Fruit fly (Drosophila melanogaster) whole organism, embryonic: ENCODE data around the gene CG15767.

Source experiments
- C15 ChIP-seq: fragments of 200-800 bp; sonication (Bioruptor generic); IDR thresholded peaks from 3 replicates; pipeline ENCODE4 v1.3.6; 2022; ENCODE audit warnings: missing biosample characterization, missing genetic modification characterization
- CG1024 ChIP-seq: fragments of 200-800 bp; sonication (Bioruptor generic); IDR thresholded peaks from 2 replicates; pipeline ENCODE4 v1.3.6; 2022; ENCODE audit warnings: missing biosample characterization, missing genetic modification characterization
- CG10267 ChIP-seq: fragments of 200-800 bp; sonication (Bioruptor generic); optimal IDR thresholded peaks from 2 replicates; lab custom pipeline; 2018; ENCODE audit warnings: missing biosample characterization, mild to moderate bottlenecking, missing genetic modification characterization, moderate library complexity
- CG10321 ChIP-seq: fragments of 200-800 bp; sonication (Bioruptor generic); IDR thresholded peaks from 2 replicates; pipeline ENCODE4 v1.3.6; 2022; ENCODE audit warnings: missing biosample characterization, missing genetic modification characterization
- CG10366 ChIP-seq: fragments of 200-800 bp; sonication (Bioruptor generic); IDR thresholded peaks from 2 replicates; pipeline ENCODE4 v1.3.6; 2022; ENCODE audit warnings: missing biosample characterization, missing genetic modification characterization
- CG12104 ChIP-seq: fragments of 200-800 bp; sonication (Bioruptor generic); optimal IDR thresholded peaks from 3 replicates; lab custom pipeline; 2016; ENCODE audit warnings: missing biosample characterization, missing genetic modification characterization
- CG12942 ChIP-seq: fragments of 200-800 bp; sonication (Bioruptor generic); optimal IDR thresholded peaks from 3 replicates; lab custom pipeline; 2016; ENCODE audit warnings: missing biosample characterization, missing genetic modification characterization
- CG14014 ChIP-seq: fragments of 200-800 bp; sonication (Bioruptor generic); IDR thresholded peaks from 2 replicates; pipeline ENCODE4 v1.3.6; 2022; ENCODE audit warnings: missing biosample characterization, missing genetic modification characterization
- CG14441 ChIP-seq: fragments of 200-800 bp; sonication (Bioruptor generic); IDR thresholded peaks from 2 replicates; pipeline ENCODE4 v1.3.6; 2022; ENCODE audit warnings: missing biosample characterization, missing genetic modification characterization
- CG15601 ChIP-seq: fragments of 200-800 bp; sonication (Bioruptor generic); optimal IDR thresholded peaks from 3 replicates; lab custom pipeline; 2019; ENCODE audit warnings: missing biosample characterization, mild to moderate bottlenecking, missing genetic modification characterization, moderate library complexity
- CG2116 ChIP-seq: fragments of 200-800 bp; sonication (Bioruptor generic); optimal IDR thresholded peaks from 3 replicates; lab custom pipeline; 2018; ENCODE audit warnings: missing biosample characterization, mild to moderate bottlenecking, missing genetic modification characterization
- CG2202 ChIP-seq: fragments of 200-800 bp; sonication (Bioruptor generic); optimal IDR thresholded peaks from 2 replicates; lab custom pipeline; 2018; ENCODE audit warnings: missing biosample characterization, mild to moderate bottlenecking, missing genetic modification characterization
- CG33213 ChIP-seq: fragments of 200-800 bp; sonication (Bioruptor generic); optimal IDR thresholded peaks from 3 replicates; lab custom pipeline; 2016; ENCODE audit warnings: missing biosample characterization, missing genetic modification characterization
- CG33557 ChIP-seq: fragments of 200-800 bp; sonication (Bioruptor generic); optimal IDR thresholded peaks from 2 replicates; lab custom pipeline; 2019; ENCODE audit warnings: missing biosample characterization, mild to moderate bottlenecking, missing genetic modification characterization, moderate library complexity
- CG3847 ChIP-seq: fragments of 200-800 bp; sonication (Bioruptor generic); IDR thresholded peaks from 2 replicates; pipeline ENCODE4 v1.3.6; 2022; ENCODE audit warnings: missing biosample characterization, missing genetic modification characterization
- CG6254 ChIP-seq: fragments of 200-800 bp; sonication (Bioruptor generic); optimal IDR thresholded peaks from 3 replicates; lab custom pipeline; 2017; ENCODE audit warnings: mild to moderate bottlenecking, missing biosample characterization, missing genetic modification reagents, missing genetic modification characterization
- CG6683 ChIP-seq: fragments of 200-800 bp; sonication (Bioruptor generic); optimal IDR thresholded peaks from 2 replicates; lab custom pipeline; 2017; ENCODE audit warnings: missing biosample characterization, mild to moderate bottlenecking, missing genetic modification characterization, missing genetic modification reagents
- CG6689 ChIP-seq: fragments of 200-800 bp; sonication (Bioruptor generic); IDR thresholded peaks from 2 replicates; pipeline ENCODE4 v1.3.6; 2022; ENCODE audit warnings: missing biosample characterization, missing genetic modification characterization
- CG6854 ChIP-seq: fragments of 200-800 bp; sonication (Bioruptor generic); optimal IDR thresholded peaks from 3 replicates; lab custom pipeline; 2017; ENCODE audit warnings: missing biosample characterization, mild to moderate bottlenecking, missing genetic modification characterization
- CG7928 ChIP-seq: fragments of 200-800 bp; sonication (Bioruptor generic); optimal IDR thresholded peaks from 2 replicates; lab custom pipeline; 2017; ENCODE audit warnings: missing biosample characterization, mild to moderate bottlenecking, missing genetic modification characterization
- CG9932 ChIP-seq: fragments of 200-800 bp; sonication (Bioruptor generic); IDR thresholded peaks from 2 replicates; pipeline ENCODE4 v1.3.6; 2022; ENCODE audit warnings: missing biosample characterization, missing genetic modification characterization
- E2f2 ChIP-seq: fragments of 200-800 bp; sonication (Bioruptor generic); IDR thresholded peaks from 2 replicates; pipeline ENCODE4 v1.3.6; 2022; ENCODE audit warnings: missing biosample characterization, missing genetic modification characterization
- Gug ChIP-seq: fragments of 200-800 bp; sonication (Bioruptor generic); IDR thresholded peaks from 4 replicates; pipeline ENCODE4 v1.3.6; 2022; ENCODE audit warnings: missing biosample characterization, missing genetic modification characterization
- Hr3 ChIP-seq: fragments of 200-800 bp; sonication (Bioruptor generic); optimal IDR thresholded peaks from 3 replicates; lab custom pipeline; 2016; ENCODE audit warnings: missing biosample characterization, missing genetic modification characterization
- Nf-YA ChIP-seq: fragments of 200-800 bp; sonication (Bioruptor generic); IDR thresholded peaks from 2 replicates; pipeline ENCODE4 v1.3.6; 2022; ENCODE audit warnings: missing biosample characterization, missing genetic modification characterization
- Oaz ChIP-seq: fragments of 200-800 bp; sonication (Bioruptor generic); IDR thresholded peaks from 2 replicates; pipeline ENCODE4 v1.3.6; 2022; ENCODE audit warnings: missing biosample characterization, missing genetic modification characterization
- Spps ChIP-seq: fragments of 200-800 bp; sonication (Bioruptor generic); optimal IDR thresholded peaks from 2 replicates; lab custom pipeline; 2018; ENCODE audit warnings: missing biosample characterization, mild to moderate bottlenecking, missing genetic modification characterization
- TFAM ChIP-seq: fragments of 200-800 bp; sonication (Bioruptor generic); optimal IDR thresholded peaks from 2 replicates; lab custom pipeline; 2017; ENCODE audit warnings: missing biosample characterization, missing genetic modification characterization, inconsistent platforms
- Tbp ChIP-seq: fragments of >200 bp; optimal IDR thresholded peaks from 2 replicates; lab custom pipeline; 2018; ENCODE audit warnings: missing biosample characterization, missing genetic modification characterization
- Trl ChIP-seq, 3 experiments: fragments of >200 bp in 2 of 3; fragments of 200-800 bp in 1 of 3; sonication (Bioruptor generic) in 1 of 3; optimal IDR thresholded peaks; 2 replicates in 1 of 3; 3 replicates in 2 of 3; lab custom pipeline; 2016 to 2017; ENCODE audit warnings: missing biosample characterization in 1 of 3, missing genetic modification characterization in 1 of 3
- ash1 ChIP-seq: fragments of 200-800 bp; sonication (Bioruptor generic); optimal IDR thresholded peaks from 2 replicates; lab custom pipeline; 2018; ENCODE audit warnings: missing biosample characterization, mild to moderate bottlenecking, missing genetic modification characterization
- bowl ChIP-seq: fragments of 200-800 bp; sonication (Bioruptor generic); IDR thresholded peaks from 2 replicates; pipeline ENCODE4 v1.3.6; 2022; ENCODE audit warnings: missing biosample characterization, missing genetic modification characterization
- bsh ChIP-seq, 2 experiments: fragments of 200-800 bp; sonication (Bioruptor generic); optimal IDR thresholded peaks; 2 replicates each; lab custom pipeline; 2017 to 2018; ENCODE audit warnings: mild to moderate bottlenecking in 2 of 2, missing biosample characterization in 2 of 2, missing genetic modification characterization in 2 of 2, moderate library complexity in 1 of 2
- caup ChIP-seq: fragments of 200-800 bp; sonication (Bioruptor generic); optimal IDR thresholded peaks from 3 replicates; lab custom pipeline; 2017; ENCODE audit warnings: missing biosample characterization, mild to moderate bottlenecking, missing genetic modification characterization, moderate library complexity; ENCODE audit not compliant: severe bottlenecking
- chm ChIP-seq: fragments of 200-800 bp; sonication (Bioruptor generic); IDR thresholded peaks from 2 replicates; pipeline ENCODE4 v1.3.6; 2022; ENCODE audit warnings: missing biosample characterization, missing genetic modification characterization
- da ChIP-seq: fragments of 200-800 bp; sonication (Bioruptor generic); optimal IDR thresholded peaks from 2 replicates; lab custom pipeline; 2016; ENCODE audit warnings: missing biosample characterization, missing genetic modification characterization
- dati ChIP-seq: fragments of 200-800 bp; sonication (Bioruptor generic); IDR thresholded peaks from 2 replicates; pipeline ENCODE4 v1.3.6; 2022; ENCODE audit warnings: missing biosample characterization, missing genetic modification characterization
- dysf ChIP-seq: fragments of 200-800 bp; sonication (Bioruptor generic); IDR thresholded peaks from 3 replicates; pipeline ENCODE4 v1.3.6; 2022; ENCODE audit warnings: missing biosample characterization, missing genetic modification characterization
- esg ChIP-seq: fragments of 200-800 bp; sonication (Bioruptor generic); conservative IDR thresholded peaks from 2 replicates; pipeline ENCODE4 v1.3.6; 2022; ENCODE audit warnings: missing biosample characterization, missing genetic modification characterization
- hkb ChIP-seq, 2 experiments: fragments of 200-800 bp in 1 of 2; fragments of >200 bp in 1 of 2; sonication (Bioruptor generic) in 1 of 2; IDR thresholded peaks in 1 of 2; optimal IDR thresholded peaks in 1 of 2; 2 replicates each; pipeline versions ENCODE4 v1.3.6 to Lab custom; 2017 to 2022; ENCODE audit warnings: missing biosample characterization in 1 of 2, missing genetic modification characterization in 1 of 2
- lola ChIP-seq, 3 experiments: fragments of >200 bp in 2 of 3; fragments of 200-800 bp in 1 of 3; sonication (Bioruptor generic) in 1 of 3; optimal IDR thresholded peaks; 2 replicates each; lab custom pipeline; 2017 to 2019; ENCODE audit warnings: missing biosample characterization in 3 of 3, missing genetic modification characterization in 3 of 3, mild to moderate bottlenecking in 1 of 3, moderate library complexity in 1 of 3
- nom ChIP-seq: fragments of 200-800 bp; sonication (Bioruptor generic); optimal IDR thresholded peaks from 2 replicates; lab custom pipeline; 2017; ENCODE audit warnings: missing biosample characterization, missing genetic modification characterization, mild to moderate bottlenecking, moderate library complexity, missing genetic modification reagents
- pita ChIP-seq: fragments of 200-800 bp; sonication (Bioruptor generic); optimal IDR thresholded peaks from 2 replicates; lab custom pipeline; 2017; ENCODE audit warnings: missing biosample characterization, mild to moderate bottlenecking, missing genetic modification characterization
- repo ChIP-seq: fragments of 200-800 bp; sonication (Bioruptor generic); optimal IDR thresholded peaks from 2 replicates; lab custom pipeline; 2016; ENCODE audit warnings: missing biosample characterization, missing genetic modification characterization
- tap ChIP-seq: fragments of 200-800 bp; optimal IDR thresholded peaks from 3 replicates; lab custom pipeline; 2019; ENCODE audit warnings: missing biosample characterization, mild to moderate bottlenecking, missing genetic modification characterization, moderate library complexity
- usp ChIP-seq: fragments of >200 bp; optimal IDR thresholded peaks from 2 replicates; lab custom pipeline; 2017; ENCODE audit warnings: missing biosample characterization, missing genetic modification characterization
- z ChIP-seq: fragments of 200-800 bp; sonication (Bioruptor generic); IDR thresholded peaks from 3 replicates; pipeline ENCODE4 v1.3.6; 2022; ENCODE audit warnings: missing biosample characterization, missing genetic modification characterization

Gene CG15767

dm6 chrX:5746864-5747861 is 42.1 kb upstream of the CG15767 start, which contains the start of the genes IntS6 and Rtel1 (continued):
- peak; percentile 52 for TF ChIP-seq CG2116
- TF ChIP-seq CG3847 (GFP tag; lab: Robert Waterston, UW), result peak; percentile 89
- TF ChIP-seq CG9932, result peak; percentile 94
- peak; percentile 88 for TF ChIP-seq caup (GFP tag; lab: Kevin White, UChicago)
- peak; percentile 80 for TF ChIP-seq repo
- TF ChIP-seq CG2202, result peak; percentile 56
- TF ChIP-seq pita (GFP tag; lab: Kevin White, UChicago), result no peak
- TF ChIP-seq nom (GFP tag; lab: Kevin White, UChicago), result peak; percentile 67
- peak; percentile 89 for TF ChIP-seq Hr3 (GFP tag; lab: Kevin White, UChicago)
- TF ChIP-seq dati (GFP tag; lab: Robert Waterston, UW), result peak; percentile 77
- TF ChIP-seq ash1 (GFP tag; lab: Kevin White, UChicago), result peak; percentile 14
- TF ChIP-seq C15 (GFP tag; lab: Robert Waterston, UW), result peak; percentile 82; the same call in 2 of the 3 replicates
- peak; percentile 78 for TF ChIP-seq CG10267 (tag; lab: Kevin White, UChicago)
- TF ChIP-seq CG33557 (GFP tag; lab: Kevin White, UChicago), result peak; percentile 87
- no peak for TF ChIP-seq TFAM (GFP tag; lab: Kevin White, UChicago)
- peak; percentile 35 for TF ChIP-seq CG7928 (GFP tag; lab: Kevin White, UChicago)
- TF ChIP-seq Gug, result peak; percentile 90
- peak; percentile 83 for TF ChIP-seq CG15601 (tag; lab: Kevin White, UChicago)
- TF ChIP-seq Trl (optimal IDR thresholded peaks at IDR 0.05; lab: Kevin White, UChicago), result peak; percentile 49 to 79
- peak; percentile 92 for TF ChIP-seq Trl (GFP tag; optimal IDR thresholded peaks at IDR 0.05; lab: Kevin White, UChicago)
- peak; percentile 73 for TF ChIP-seq chm
- TF ChIP-seq CG6254 (GFP tag; lab: Kevin White, UChicago), result peak; percentile 43
- TF ChIP-seq CG14014 (GFP tag; lab: Robert Waterston, UW), result peak; percentile 93
- TF ChIP-seq Spps, result peak; percentile 64
- TF ChIP-seq bowl (GFP tag; lab: Robert Waterston, UW), result peak; percentile 62; the same call in 1 of the 2 replicates
- TF ChIP-seq CG6689 (GFP tag; lab: Robert Waterston, UW), result peak; percentile 90
- peak; percentile 62 for TF ChIP-seq E2f2 (GFP tag; lab: Robert Waterston, UW)
- peak; percentile 96 for TF ChIP-seq CG10321 (GFP tag; lab: Robert Waterston, UW)
- TF ChIP-seq CG33213, result peak; percentile 79
- peak; percentile 85 for TF ChIP-seq CG10366 (GFP tag; lab: Robert Waterston, UW)
- peak; percentile 89 for TF ChIP-seq esg
- peak; percentile 86 for TF ChIP-seq tap
- TF ChIP-seq da (GFP tag; lab: Kevin White, UChicago), result peak; percentile 66
- peak; percentile 23 for TF ChIP-seq CG6683
- TF ChIP-seq hkb (optimal IDR thresholded peaks at IDR 0.05; lab: Kevin White, UChicago), result no peak
- peak; percentile 88 for TF ChIP-seq hkb (GFP tag; IDR thresholded peaks at IDR 0.05; lab: Robert Waterston, UW)
- TF ChIP-seq usp, result no peak
- TF ChIP-seq dysf, result peak; percentile 94
- TF ChIP-seq lola (GFP tag; optimal IDR thresholded peaks at IDR 0.05; lab: Kevin White, UChicago), result peak in 1 of 3 experiments; percentile 82
- TF ChIP-seq CG6854 (GFP tag; lab: Kevin White, UChicago), result peak; percentile 57
- TF ChIP-seq Nf-YA (GFP tag; lab: Robert Waterston, UW), result peak; percentile 78
- peak; percentile 51 to 87 for TF ChIP-seq bsh (GFP tag; optimal IDR thresholded peaks at IDR 0.05; lab: Kevin White, UChicago)
- TF ChIP-seq Oaz (GFP tag; lab: Robert Waterston, UW), result peak; percentile 72
- TF ChIP-seq CG12104, result peak; percentile 77
- TF ChIP-seq z (GFP tag; lab: Robert Waterston, UW), result 0 out of 3 replicates have a peak, but pooled peaks have one; percentile 11
- peak; percentile 89 for TF ChIP-seq CG14441 (GFP tag; lab: Robert Waterston, UW)
- peak; percentile 67 for TF ChIP-seq CG1024 (GFP tag; lab: Robert Waterston, UW)
- TF ChIP-seq Tbp (GFP tag; lab: Kevin White, UChicago), result no peak
- TF ChIP-seq CG12942 (GFP tag; lab: Kevin White, UChicago), result peak; percentile 84
